Fruit fly (Drosophila melanogaster): Measurements from ENCODE around the gene Scgalpha.

Gene Scgalpha

DNA sequence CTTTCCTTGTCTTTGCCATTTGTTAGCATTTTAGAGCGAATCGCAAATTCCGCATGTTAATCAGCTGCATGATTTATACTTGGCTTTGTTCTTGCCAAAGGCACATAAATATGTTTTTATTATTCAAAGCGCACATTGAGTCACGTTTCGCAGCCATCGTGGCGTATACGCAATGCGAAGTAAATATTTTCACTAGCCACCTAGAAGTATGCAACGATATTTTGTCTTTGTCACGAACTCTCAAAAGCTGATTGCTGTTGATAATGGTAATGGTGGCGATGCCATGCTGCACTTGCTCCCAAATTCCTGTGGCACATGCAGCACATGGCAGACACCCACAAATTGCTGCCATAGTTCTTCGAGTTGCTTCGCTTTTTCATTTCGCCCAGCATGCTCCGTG, 31.5 kb downstream of the Scgalpha start:
- no peak for TF ChIP-seq CG8301 (tag; optimal IDR thresholded peaks at IDR 0.05)
- TF ChIP-seq CG14655 (GFP tag; optimal IDR thresholded peaks at IDR 0.05), result peak; percentile 6
- TF ChIP-seq CG34367 (tag; optimal IDR thresholded peaks at IDR 0.05), result peak; percentile 4
- peak; percentile 11 for TF ChIP-seq Pif1A (GFP tag; optimal IDR thresholded peaks at IDR 0.05)
- TF ChIP-seq Ets98B (GFP tag; IDR thresholded peaks at IDR 0.05), result 0 out of 2 replicates have a peak, but pooled peaks have one; percentile 9
- no peak for TF ChIP-seq CG17806 (tag; optimal IDR thresholded peaks at IDR 0.05)
- peak; percentile 81 for TF ChIP-seq CG4496 (GFP tag; IDR thresholded peaks at IDR 0.05)
- no peak for TF ChIP-seq gl (tag; optimal IDR thresholded peaks at IDR 0.05)

DNA sequence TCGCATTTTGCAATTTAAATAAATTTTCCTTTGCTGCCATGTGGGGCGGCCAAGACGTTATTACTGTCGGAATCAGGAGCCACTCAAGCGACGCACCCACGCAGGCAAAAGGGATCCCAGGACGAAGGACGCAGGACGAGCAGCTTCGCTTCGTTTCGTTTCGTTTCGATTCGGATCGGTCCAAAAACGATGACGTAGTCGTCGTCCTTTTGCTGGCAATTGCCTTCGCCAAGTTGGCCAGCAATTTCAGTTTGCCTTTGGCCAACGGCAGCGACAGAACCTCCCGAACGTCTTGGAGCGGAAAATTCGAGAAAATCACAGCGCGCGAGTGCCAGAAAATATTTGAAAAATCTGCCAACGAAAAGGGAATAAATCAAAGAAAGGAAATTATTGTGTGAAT, 34.8 kb downstream of the Scgalpha start, which contains the start of gene witty:
TSS of gene witty (plus strand) at position 249 of the 400 bp plus-strand sequence.
- TF ChIP-seq Ets98B (GFP tag; IDR thresholded peaks at IDR 0.05) (no peak), CG9948 (tag; optimal IDR thresholded peaks at IDR 0.05) (no peak), CG32121 (GFP tag; IDR thresholded peaks at IDR 0.05) (no peak), CG15710 (tag; optimal IDR thresholded peaks at IDR 0.05) (no peak), fd96Ca (GFP tag; IDR thresholded peaks at IDR 0.05) (no peak), gl (tag; optimal IDR thresholded peaks at IDR 0.05) (no peak), CG14655 (GFP tag; optimal IDR thresholded peaks at IDR 0.05) (no peak), CG10348 (GFP tag; IDR thresholded peaks at IDR 0.05) (no peak), Snoo (tag; optimal IDR thresholded peaks at IDR 0.05) (no peak), CG8159 (tag; optimal IDR thresholded peaks at IDR 0.05) (no peak), Pif1B (GFP tag; optimal IDR thresholded peaks at IDR 0.05) (no peak), CG4496 (GFP tag; IDR thresholded peaks at IDR 0.05) (no peak), CG12605 (GFP tag; IDR thresholded peaks at IDR 0.05) (no peak), CG34367 (tag; optimal IDR thresholded peaks at IDR 0.05) (no peak), CG8301 (tag; optimal IDR thresholded peaks at IDR 0.05) (no peak)

- no peak for TF ChIP-seq Ets98B (GFP tag; IDR thresholded peaks at IDR 0.05)
- TF ChIP-seq CG15710 (tag; optimal IDR thresholded peaks at IDR 0.05), result no peak
Measured at dm6 chr2L:8339751-8340349, 36.6 kb downstream of the Scgalpha start.

dm6 chr2L:8342395-8342794, 39.2 kb downstream of the Scgalpha start, which contains the start of gene CG14273:
CG14273 (plus strand) TSS chr2L:8342695.
- TF ChIP-seq CG8301 (tag; optimal IDR thresholded peaks at IDR 0.05) (no peak), Ets98B (GFP tag; IDR thresholded peaks at IDR 0.05) (no peak)

DNA sequence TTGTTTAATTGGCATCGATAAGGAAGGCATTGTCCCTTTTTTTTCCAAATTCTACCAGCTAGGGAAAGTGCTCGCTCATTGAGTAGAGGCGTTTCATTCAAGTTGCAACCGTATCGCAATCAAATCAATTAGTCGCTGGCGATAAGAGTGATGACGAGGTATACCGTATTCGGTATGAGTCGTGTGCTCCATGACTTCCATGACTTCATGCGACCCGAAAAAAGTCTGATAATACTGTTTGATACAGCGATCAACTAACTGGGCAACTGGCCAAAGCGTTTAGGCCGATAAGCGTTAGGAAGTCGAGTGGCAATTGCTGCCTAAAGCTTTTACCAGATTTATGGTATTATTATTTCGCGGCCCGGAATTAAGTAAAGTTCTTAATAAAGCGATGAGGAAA, 41.3 kb downstream of the Scgalpha start:
- TF ChIP-seq EcR (GFP tag; optimal IDR thresholded peaks at IDR 0.05) (no peak), CG12605 (GFP tag; IDR thresholded peaks at IDR 0.05) (no peak), CG32121 (GFP tag; IDR thresholded peaks at IDR 0.05) (no peak), D1 (tag; optimal IDR thresholded peaks at IDR 0.05) (no peak)

DNA sequence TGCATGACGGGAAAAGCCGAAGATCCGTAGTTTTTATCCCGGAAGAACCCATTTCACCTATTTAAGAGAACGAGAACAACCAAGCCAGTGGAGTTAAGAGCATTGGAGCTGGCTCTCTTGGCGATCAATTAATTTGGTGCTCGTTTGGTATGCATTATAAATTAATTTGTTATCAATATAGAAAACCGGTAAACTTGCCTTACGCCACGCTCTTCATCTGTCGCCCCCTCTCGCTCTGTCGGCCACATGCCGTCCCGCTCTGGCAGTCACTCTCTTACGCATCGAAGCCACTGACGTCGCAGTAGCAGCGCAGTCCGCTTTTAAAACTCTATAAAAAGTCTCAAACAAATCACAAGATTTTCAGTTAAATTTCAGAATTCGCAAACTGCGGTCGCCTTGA, 43.0 kb downstream of the Scgalpha start, which contains the start of gene CG7778:
TSS of gene CG7778 (plus strand) at position 361 of the 400 bp plus-strand sequence.
- TF ChIP-seq fd96Ca (GFP tag; IDR thresholded peaks at IDR 0.05), result no peak
- TF ChIP-seq CG9948 (tag; optimal IDR thresholded peaks at IDR 0.05), result no peak
- no peak for TF ChIP-seq CG13204 (GFP tag; optimal IDR thresholded peaks at IDR 0.05)
- no peak for TF ChIP-seq CG32121 (GFP tag; IDR thresholded peaks at IDR 0.05)
- TF ChIP-seq CG10348 (GFP tag; IDR thresholded peaks at IDR 0.05), result no peak
- TF ChIP-seq CG17806 (tag; optimal IDR thresholded peaks at IDR 0.05), result no peak
- no peak for TF ChIP-seq gl (tag; optimal IDR thresholded peaks at IDR 0.05)
- no peak for TF ChIP-seq CG8301 (tag; optimal IDR thresholded peaks at IDR 0.05)
- TF ChIP-seq CG4496 (GFP tag; IDR thresholded peaks at IDR 0.05), result no peak

DNA sequence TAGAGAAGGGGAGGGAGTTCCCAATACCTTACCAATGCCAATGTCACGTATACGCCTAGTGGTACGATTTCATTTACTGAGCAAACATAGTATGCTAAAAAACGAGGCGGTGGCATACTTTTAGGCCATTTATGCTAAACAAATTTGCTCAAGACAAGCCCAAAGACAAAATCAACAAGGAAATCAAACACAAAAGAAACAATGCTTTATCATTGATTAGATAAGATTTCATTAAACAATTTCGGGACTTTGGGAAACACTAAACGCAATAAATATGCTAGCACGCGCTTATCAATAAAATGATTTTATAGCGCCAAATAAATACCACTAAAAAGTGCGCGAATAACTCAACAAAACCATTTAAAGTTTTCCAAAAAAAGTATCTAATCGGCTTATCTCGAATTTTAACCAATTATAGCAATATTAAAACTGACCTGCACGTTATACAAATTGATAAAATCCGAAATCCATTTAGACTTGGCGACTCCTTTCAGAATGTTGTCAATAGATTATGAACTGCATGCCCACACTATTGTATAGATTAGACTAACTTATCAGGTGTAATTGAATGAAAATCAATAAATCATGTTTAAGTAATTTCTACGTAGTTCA, 47.4 kb downstream of the Scgalpha start:
- TF ChIP-seq gl (tag; optimal IDR thresholded peaks at IDR 0.05), result no peak
- no peak for TF ChIP-seq Pif1A (GFP tag; optimal IDR thresholded peaks at IDR 0.05)
- TF ChIP-seq CG10348 (GFP tag; IDR thresholded peaks at IDR 0.05), result no peak
- TF ChIP-seq CG15710 (tag; optimal IDR thresholded peaks at IDR 0.05), result no peak
- TF ChIP-seq CG4496 (GFP tag; IDR thresholded peaks at IDR 0.05), result no peak
- TF ChIP-seq CG13204 (GFP tag; optimal IDR thresholded peaks at IDR 0.05), result no peak
- no peak for TF ChIP-seq CG9948 (tag; optimal IDR thresholded peaks at IDR 0.05)
- TF ChIP-seq Snoo (tag; optimal IDR thresholded peaks at IDR 0.05), result no peak
- no peak for TF ChIP-seq EcR (GFP tag; optimal IDR thresholded peaks at IDR 0.05)
- no peak for TF ChIP-seq CG17806 (tag; optimal IDR thresholded peaks at IDR 0.05)
- no peak for TF ChIP-seq rn (GFP tag; IDR thresholded peaks at IDR 0.05)
- no peak for TF ChIP-seq CG8301 (tag; optimal IDR thresholded peaks at IDR 0.05)
- no peak for TF ChIP-seq Pif1B (GFP tag; optimal IDR thresholded peaks at IDR 0.05)
- no peak for TF ChIP-seq fd96Ca (GFP tag; IDR thresholded peaks at IDR 0.05)
- no peak for TF ChIP-seq CG34367 (tag; optimal IDR thresholded peaks at IDR 0.05)

Data from whole organism, pupa.